Fruit fly (Drosophila melanogaster): ENCODE measurements around the gene CG7542.

The CG7542 gene

DNA sequence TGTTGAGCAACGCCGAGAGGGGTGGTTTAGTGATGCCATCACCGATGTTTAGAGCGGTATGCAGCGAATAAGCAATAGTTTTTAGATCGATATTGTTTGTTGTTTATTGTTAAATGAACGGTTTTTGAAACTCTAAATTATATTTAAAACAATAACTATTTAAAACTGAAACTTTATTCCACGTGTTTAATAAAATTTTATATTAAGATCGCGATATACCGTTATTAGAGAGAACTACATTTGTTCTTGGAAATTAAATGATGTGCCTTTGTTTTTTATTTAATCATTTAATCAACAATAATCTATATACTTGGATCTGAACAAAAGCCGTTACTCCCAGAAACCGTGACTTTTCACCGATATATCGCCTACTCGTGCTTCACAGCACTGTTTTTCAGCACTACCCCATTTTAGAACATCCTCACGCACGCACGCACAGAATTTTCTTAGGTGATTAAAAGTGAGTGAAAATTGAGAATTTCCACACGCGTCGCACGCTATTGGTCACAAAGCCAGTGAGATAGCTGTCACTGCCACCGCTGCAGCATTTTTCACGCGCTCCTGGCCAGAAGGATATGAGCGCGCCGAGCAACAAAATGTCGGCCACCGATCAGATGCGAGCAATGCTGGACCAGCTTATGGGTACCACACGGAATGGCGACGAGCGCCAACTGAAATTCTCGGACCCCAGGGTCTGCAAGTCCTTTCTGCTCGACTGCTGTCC is 35.6 kb upstream of the CG7542 start, which contains the start of the genes U4-U6-60K and CG7564:
TSS of gene U4-U6-60K (minus strand) at position 20 of the 724 bp plus-strand sequence.
TSS of gene CG7564 (plus strand) at position 406 of the 724 bp plus-strand sequence.
- TF ChIP-seq CG1620 (GFP tag; optimal IDR thresholded peaks at IDR 0.05): peak; percentile 81
- no peak for TF ChIP-seq kay (GFP tag; ENCODE audit: borderline replicate concordance)
- TF ChIP-seq bab1 (GFP tag; optimal IDR thresholded peaks at IDR 0.05): peak; percentile 6
- TF ChIP-seq CG5204 (GFP tag; optimal IDR thresholded peaks at IDR 0.05): peak; percentile 68
- TF ChIP-seq CG11617 (GFP tag; optimal IDR thresholded peaks at IDR 0.05): peak; percentile 74
- TF ChIP-seq CG33017 (tag; optimal IDR thresholded peaks at IDR 0.05): peak; percentile 28
- TF ChIP-seq Clk (GFP tag; optimal IDR thresholded peaks at IDR 0.05): peak; percentile 79
- peak; percentile 81 for TF ChIP-seq Crg-1 (GFP tag; optimal IDR thresholded peaks at IDR 0.05)
- TF ChIP-seq toe (GFP tag; optimal IDR thresholded peaks at IDR 0.05): peak; percentile 77
- TF ChIP-seq pad (GFP tag; optimal IDR thresholded peaks at IDR 0.05): peak; percentile 80
- peak; percentile 64 for TF ChIP-seq Mnt (GFP tag; optimal IDR thresholded peaks at IDR 0.05)
- peak; percentile 77 for TF ChIP-seq ovo (GFP tag; optimal IDR thresholded peaks at IDR 0.05)
- TF ChIP-seq CG12768 (GFP tag; optimal IDR thresholded peaks at IDR 0.05): peak; percentile 62
- TF ChIP-seq cic (GFP tag; optimal IDR thresholded peaks at IDR 0.05): no peak
- no peak for TF ChIP-seq cnc (optimal IDR thresholded peaks at IDR 0.05)
- TF ChIP-seq CG7101 (tag; optimal IDR thresholded peaks at IDR 0.05): peak; percentile 68
- TF ChIP-seq CG7045 (GFP tag; optimal IDR thresholded peaks at IDR 0.05): peak; percentile 54
- TF ChIP-seq tj (GFP tag; optimal IDR thresholded peaks at IDR 0.05): peak; percentile 52
- peak; percentile 57 for TF ChIP-seq CG14711 (tag; optimal IDR thresholded peaks at IDR 0.05)
- peak; percentile 64 for TF ChIP-seq Hr96 (GFP tag; optimal IDR thresholded peaks at IDR 0.05)

DNA sequence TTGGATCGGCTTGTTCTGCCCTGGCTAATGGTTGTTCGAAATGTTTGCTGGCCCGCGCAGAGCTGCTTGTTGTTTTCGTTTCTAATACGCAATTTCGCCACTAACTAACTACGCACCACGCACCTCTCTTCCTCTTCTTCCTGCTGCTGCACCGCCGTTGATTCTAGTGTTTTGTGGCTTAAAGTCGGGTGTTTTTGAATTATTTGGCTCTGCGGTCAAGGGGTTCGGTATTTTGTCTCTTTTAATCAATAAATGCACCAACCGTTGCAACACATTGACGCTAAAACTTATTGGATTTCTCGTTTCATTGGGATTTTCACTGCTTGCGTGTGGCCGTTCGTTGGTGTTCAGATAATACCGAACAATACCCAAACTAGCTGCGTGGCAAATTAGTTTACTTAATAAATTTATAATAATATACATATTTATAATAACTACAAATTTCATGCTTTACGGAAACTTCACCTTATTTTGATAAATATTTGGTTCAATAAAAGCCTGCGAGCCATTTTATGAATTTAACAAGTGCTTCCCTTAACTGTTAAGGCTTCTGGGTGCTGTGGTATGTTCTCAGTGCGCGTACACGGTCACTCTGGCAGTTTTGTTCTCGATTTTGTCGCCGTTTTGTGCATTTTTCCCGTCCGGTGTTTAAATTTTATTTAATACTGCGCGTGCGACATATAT is 20.0 kb upstream of the CG7542 start, which contains the start of the genes Edc3 and Nedd4:
TSS of gene Edc3 (minus strand) at position 351 of the 684 bp plus-strand sequence.
TSS of gene Nedd4 (plus strand) at position 571 of the 684 bp plus-strand sequence.
- TF ChIP-seq Clk (GFP tag; optimal IDR thresholded peaks at IDR 0.05) (no peak), cic (GFP tag; optimal IDR thresholded peaks at IDR 0.05) (peak; percentile 7), CG14711 (tag; optimal IDR thresholded peaks at IDR 0.05) (peak; percentile 19), pad (GFP tag; optimal IDR thresholded peaks at IDR 0.05) (no peak), CG7101 (tag; optimal IDR thresholded peaks at IDR 0.05) (peak; percentile 36), CG5204 (GFP tag; optimal IDR thresholded peaks at IDR 0.05) (no peak), Hr96 (GFP tag; optimal IDR thresholded peaks at IDR 0.05) (no peak), CG12768 (GFP tag; optimal IDR thresholded peaks at IDR 0.05) (no peak), CG7045 (GFP tag; optimal IDR thresholded peaks at IDR 0.05) (peak; percentile 17), kay (GFP tag; ENCODE audit: borderline replicate concordance) (no peak), tj (GFP tag; optimal IDR thresholded peaks at IDR 0.05) (no peak), CG33017 (tag; optimal IDR thresholded peaks at IDR 0.05) (no peak), Mnt (GFP tag; optimal IDR thresholded peaks at IDR 0.05) (peak; percentile 52), Crg-1 (GFP tag; optimal IDR thresholded peaks at IDR 0.05) (peak; percentile 23), cnc (optimal IDR thresholded peaks at IDR 0.05) (no peak), toe (GFP tag; optimal IDR thresholded peaks at IDR 0.05) (no peak), ovo (GFP tag; optimal IDR thresholded peaks at IDR 0.05) (no peak), bab1 (GFP tag; optimal IDR thresholded peaks at IDR 0.05) (no peak), CG11617 (GFP tag; optimal IDR thresholded peaks at IDR 0.05) (peak; percentile 47), CG1620 (GFP tag; optimal IDR thresholded peaks at IDR 0.05) (no peak)

DNA sequence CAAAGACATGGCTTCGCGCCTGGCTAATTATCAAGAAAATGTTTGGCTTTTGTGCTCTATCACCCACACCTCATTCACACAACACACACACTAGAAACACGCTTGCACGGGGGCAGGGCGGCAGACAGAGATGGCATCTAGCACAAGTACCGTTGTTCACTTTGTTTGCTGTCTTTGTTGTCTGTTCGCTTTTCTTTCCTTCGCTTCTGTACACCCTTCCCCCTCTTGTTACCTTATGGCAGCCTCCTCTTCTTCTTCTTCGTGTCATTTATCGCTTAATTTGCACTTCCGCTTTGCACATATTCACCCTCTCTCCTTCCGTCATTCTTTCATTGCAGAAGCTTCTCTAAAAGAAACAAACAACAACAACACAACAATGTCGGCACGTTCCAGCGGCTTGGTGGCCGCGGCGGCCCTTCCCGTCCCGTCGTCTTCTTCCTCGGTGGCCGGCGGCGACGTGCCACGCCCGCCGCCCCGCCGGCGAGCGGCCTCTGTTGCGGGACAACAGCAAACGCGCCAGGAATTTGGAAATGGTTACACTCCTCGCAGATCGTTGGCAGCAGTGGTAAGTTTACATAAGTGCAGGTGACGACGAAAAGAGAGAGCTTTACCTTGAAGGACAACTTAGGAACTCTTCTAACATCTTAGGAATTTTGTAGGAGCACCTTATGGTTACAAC is 19.0 kb upstream of the CG7542 start:
- no peak for TF ChIP-seq cic (GFP tag; optimal IDR thresholded peaks at IDR 0.05)
- TF ChIP-seq pad (GFP tag; optimal IDR thresholded peaks at IDR 0.05): peak; percentile 85
- peak; percentile 89 for TF ChIP-seq ovo (GFP tag; optimal IDR thresholded peaks at IDR 0.05)
- no peak for TF ChIP-seq Crg-1 (GFP tag; optimal IDR thresholded peaks at IDR 0.05)
- TF ChIP-seq CG5204 (GFP tag; optimal IDR thresholded peaks at IDR 0.05): no peak
- TF ChIP-seq tj (GFP tag; optimal IDR thresholded peaks at IDR 0.05): peak; percentile 91
- no peak for TF ChIP-seq toe (GFP tag; optimal IDR thresholded peaks at IDR 0.05)
- TF ChIP-seq CG1620 (GFP tag; optimal IDR thresholded peaks at IDR 0.05): peak; percentile 15
- TF ChIP-seq CG7101 (tag; optimal IDR thresholded peaks at IDR 0.05): no peak

DNA sequence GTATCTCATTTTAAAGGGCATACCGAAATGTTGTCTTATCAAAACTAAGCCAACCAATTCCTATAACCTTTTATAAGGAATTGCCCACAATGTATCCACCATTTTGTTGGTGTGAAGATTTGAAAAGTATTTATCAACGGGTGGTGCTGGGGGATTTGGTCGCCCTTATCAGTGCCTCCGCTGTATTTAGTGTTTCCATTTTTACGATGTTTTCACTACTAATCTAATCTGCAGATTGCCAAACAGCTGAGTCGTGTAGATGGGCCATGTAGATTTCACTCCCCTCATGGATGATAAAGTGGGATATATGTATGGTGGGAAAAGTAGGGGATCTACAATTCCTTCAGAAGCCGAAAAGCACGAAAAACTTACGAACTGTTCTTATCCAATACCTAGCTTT is 18.2 kb upstream of the CG7542 start:
- TF ChIP-seq cic (GFP tag; optimal IDR thresholded peaks at IDR 0.05): peak; percentile 78
- TF ChIP-seq CG12768 (GFP tag; optimal IDR thresholded peaks at IDR 0.05): peak; percentile 1
- no peak for TF ChIP-seq pad (GFP tag; optimal IDR thresholded peaks at IDR 0.05)
- peak; percentile 48 for TF ChIP-seq kay (GFP tag; ENCODE audit: borderline replicate concordance)

DNA sequence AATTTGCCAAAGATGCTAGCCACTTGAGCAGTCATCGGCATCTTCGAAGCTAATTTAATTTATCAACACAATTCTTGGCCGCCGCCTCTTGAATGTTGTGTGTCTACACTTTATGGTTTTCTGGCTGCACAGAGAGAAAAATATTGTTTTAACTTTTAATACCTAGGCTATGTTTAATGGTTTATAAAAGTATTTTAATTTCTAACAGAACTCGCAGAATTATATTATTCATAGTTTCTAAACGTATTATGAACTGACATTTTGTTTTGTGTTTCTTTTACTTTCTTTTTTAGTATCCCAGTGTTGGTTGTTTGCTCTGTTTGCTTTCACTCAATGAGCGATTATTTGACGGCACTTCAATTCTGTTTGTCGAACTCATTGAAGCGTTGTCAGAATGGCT is 17.4 kb upstream of the CG7542 start:
- peak; percentile 61 for TF ChIP-seq kay (GFP tag; ENCODE audit: borderline replicate concordance)
- TF ChIP-seq CG11617 (GFP tag; optimal IDR thresholded peaks at IDR 0.05): no peak
